Fruit fly (Drosophila melanogaster): ENCODE results near the gene Usp8.
A peak's percentile ranks its signal among the peaks of the same experiment; 100 is the strongest.

DNA sequence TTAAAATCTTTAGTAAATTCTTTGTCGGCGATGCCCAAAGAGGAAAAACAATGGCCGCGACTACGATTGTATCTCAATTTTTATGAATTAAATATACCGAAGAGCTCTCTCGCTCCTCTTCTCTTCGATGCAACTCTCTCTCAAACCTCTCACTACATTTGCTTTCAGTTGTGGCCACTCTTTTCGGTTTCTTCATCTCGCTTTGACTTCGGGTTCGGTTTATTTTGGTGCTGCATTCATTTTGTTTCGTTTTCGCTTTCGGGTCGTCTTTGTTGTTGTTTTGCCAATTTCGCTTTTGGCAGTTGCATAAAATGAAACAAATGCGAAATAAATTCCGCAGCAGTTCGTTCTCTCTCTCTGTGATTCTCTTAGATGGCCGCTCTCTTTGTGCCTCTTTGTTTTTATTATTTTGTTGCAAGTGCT is 18.8 kb downstream of the Usp8 start:
- TF ChIP-seq br (GFP tag; optimal IDR thresholded peaks at IDR 0.05) (peak; percentile 34), Hr78 (GFP tag; optimal IDR thresholded peaks at IDR 0.05) (no peak), rgr (GFP tag; optimal IDR thresholded peaks at IDR 0.05) (no peak), Dfd (GFP tag; optimal IDR thresholded peaks at IDR 0.05) (no peak), sage (GFP tag; optimal IDR thresholded peaks at IDR 0.05) (peak; percentile 60)
